Worm (Caenorhabditis elegans) whole organism, L1 larva: ENCODE results near the gene ttr-45.

ENCODE experiments used
- C04F5.9 ChIP-seq: sonication (generic microtip); optimal IDR thresholded peaks from 2 replicates; lab custom pipeline; 2016; ENCODE audit warnings: missing genetic modification characterization, missing compliant biosample characterization
- Y116A8C.19 ChIP-seq: sonication (generic microtip); optimal IDR thresholded peaks from 2 replicates; lab custom pipeline; 2016; ENCODE audit warnings: missing compliant biosample characterization, missing genetic modification characterization, borderline replicate concordance
- aha-1 ChIP-seq: fragments of 150-350 bp; optimal IDR thresholded peaks from 2 replicates; lab custom pipeline; 2014; ENCODE audit warnings: missing biosample characterization, missing genetic modification characterization
- alr-1 ChIP-seq: fragments of 200-800 bp; sonication (Bioruptor generic); optimal IDR thresholded peaks from 2 replicates; lab custom pipeline; 2018; ENCODE audit warnings: borderline replicate concordance, mild to moderate bottlenecking, missing genetic modification characterization, missing compliant biosample characterization
- aly-2 ChIP-seq: fragments of 150-350 bp; optimal IDR thresholded peaks from 2 replicates; lab custom pipeline; 2014; ENCODE audit warnings: missing biosample characterization, missing genetic modification characterization
- ceh-63 ChIP-seq: fragments of 200-800 bp; sonication (Bioruptor generic); optimal IDR thresholded peaks from 2 replicates; lab custom pipeline; 2018; ENCODE audit warnings: mild to moderate bottlenecking, missing genetic modification characterization, missing compliant biosample characterization
- ceh-88 ChIP-seq: fragments of 200-800 bp; sonication (Bioruptor generic); IDR thresholded peaks from 2 replicates; pipeline ENCODE4 v1.3.6; 2022; ENCODE audit warnings: missing genetic modification characterization, missing compliant biosample characterization
- ceh-90 ChIP-seq: sonication (generic microtip); optimal IDR thresholded peaks from 2 replicates; lab custom pipeline; 2016; ENCODE audit warnings: missing genetic modification characterization, missing compliant biosample characterization
- dpl-1 ChIP-seq, 3 experiments: fragments of 150-350 bp in 2 of 3; sonication (generic microtip) in 1 of 3; optimal IDR thresholded peaks; 2 replicates each; lab custom pipeline; 2014 to 2017; ENCODE audit warnings: missing biosample characterization in 3 of 3, missing genetic modification characterization in 3 of 3, missing genetic modification reagents in 3 of 3
- efl-1 ChIP-seq, 4 experiments: fragments of 150-350 bp; optimal IDR thresholded peaks in 3 of 4; peaks in 1 of 4; 1 replicate in 1 of 4; 2 replicates in 3 of 4; lab custom pipeline; 2014; ENCODE audit warnings: missing biosample characterization in 2 of 4, missing genetic modification characterization in 2 of 4, missing genetic modification reagents in 2 of 4
- egl-13 ChIP-seq: sonication (generic microtip); optimal IDR thresholded peaks from 2 replicates; lab custom pipeline; 2016; ENCODE audit warnings: missing genotype, missing genetic modification reagents, missing genetic modification characterization, missing compliant biosample characterization
- egl-27 ChIP-seq, 2 experiments: fragments of 150-350 bp in 1 of 2; sonication (generic microtip); optimal IDR thresholded peaks; 3 replicates each; lab custom pipeline; 2017 to 2018; ENCODE audit warnings: missing biosample characterization in 2 of 2, missing genetic modification characterization in 2 of 2, missing genetic modification reagents in 2 of 2
- elt-3 ChIP-seq, 6 experiments: fragments of 150-350 bp in 1 of 6; sonication (generic microtip); optimal IDR thresholded peaks; 2 replicates each; lab custom pipeline; 2017 to 2018; ENCODE audit warnings: missing biosample characterization in 6 of 6, missing genetic modification characterization in 6 of 6, inconsistent platforms in 1 of 6
- fkh-10 ChIP-seq: sonication (generic microtip); optimal IDR thresholded peaks from 2 replicates; lab custom pipeline; 2017; ENCODE audit warnings: missing biosample characterization, missing genetic modification reagents, missing genetic modification characterization
- fkh-4 ChIP-seq: sonication (generic microtip); optimal IDR thresholded peaks from 2 replicates; lab custom pipeline; 2016; ENCODE audit warnings: missing compliant biosample characterization, missing genetic modification characterization, borderline replicate concordance
- fkh-8 ChIP-seq: sonication (generic microtip); optimal IDR thresholded peaks from 2 replicates; lab custom pipeline; 2016; ENCODE audit warnings: mild to moderate bottlenecking, missing genetic modification characterization, missing compliant biosample characterization
- hlh-17 ChIP-seq: fragments of 200-800 bp; sonication (Bioruptor generic); optimal IDR thresholded peaks from 2 replicates; lab custom pipeline; 2018; ENCODE audit warnings: missing genetic modification characterization, mild to moderate bottlenecking, missing compliant biosample characterization, moderate library complexity, borderline replicate concordance
- hlh-4 ChIP-seq: sonication (generic microtip); optimal IDR thresholded peaks from 2 replicates; lab custom pipeline; 2016; ENCODE audit warnings: mild to moderate bottlenecking, missing genetic modification characterization, missing compliant biosample characterization
- hpl-2 ChIP-seq: fragments of 150-350 bp; optimal IDR thresholded peaks from 2 replicates; lab custom pipeline; 2014; ENCODE audit warnings: missing biosample characterization, missing genetic modification reagents, missing genetic modification characterization
- irx-1 ChIP-seq: sonication (generic microtip); optimal IDR thresholded peaks from 2 replicates; lab custom pipeline; 2016; ENCODE audit warnings: missing genetic modification characterization, missing compliant biosample characterization
- jun-1 ChIP-seq: fragments of 150-350 bp; optimal IDR thresholded peaks from 2 replicates; lab custom pipeline; 2014; ENCODE audit warnings: missing biosample characterization, missing genetic modification reagents, missing genetic modification characterization
- lin-13 ChIP-seq: fragments of 150-350 bp; optimal IDR thresholded peaks from 2 replicates; lab custom pipeline; 2014; ENCODE audit warnings: missing biosample characterization, missing genetic modification reagents, missing genetic modification characterization
- lin-15B ChIP-seq: fragments of 150-350 bp; sonication (generic microtip); optimal IDR thresholded peaks from 3 replicates; lab custom pipeline; 2014; ENCODE audit warnings: missing biosample characterization, missing genetic modification characterization
- lin-35 ChIP-seq, 2 experiments: fragments of 150-350 bp; optimal IDR thresholded peaks; 2 replicates each; lab custom pipeline; 2014; ENCODE audit warnings: missing biosample characterization in 2 of 2, missing genetic modification characterization in 2 of 2, missing genetic modification reagents in 2 of 2
- lir-3 ChIP-seq: sonication (generic microtip); optimal IDR thresholded peaks from 2 replicates; lab custom pipeline; 2016; ENCODE audit warnings: mild to moderate bottlenecking, missing genetic modification characterization, moderate library complexity, missing compliant biosample characterization; ENCODE audit not compliant: poor library complexity
- lsy-2 ChIP-seq, 2 experiments: fragments of 150-350 bp; optimal IDR thresholded peaks; 2 replicates each; lab custom pipeline; 2014; ENCODE audit warnings: missing biosample characterization in 2 of 2, missing genetic modification characterization in 2 of 2
- mep-1 ChIP-seq: fragments of 150-350 bp; optimal IDR thresholded peaks from 2 replicates; lab custom pipeline; 2014; ENCODE audit warnings: missing biosample characterization, missing genetic modification characterization
- nhr-11 ChIP-seq: fragments of 150-350 bp; optimal IDR thresholded peaks from 2 replicates; lab custom pipeline; 2014; ENCODE audit warnings: missing biosample characterization, missing genetic modification characterization
- nhr-20 ChIP-seq: sonication (generic microtip); optimal IDR thresholded peaks from 2 replicates; lab custom pipeline; 2016; ENCODE audit warnings: mild to moderate bottlenecking, missing genetic modification characterization, missing compliant biosample characterization
- nhr-28 ChIP-seq: fragments of 150-350 bp; optimal IDR thresholded peaks from 2 replicates; lab custom pipeline; 2014; ENCODE audit warnings: missing biosample characterization, missing genetic modification characterization
- nhr-47 ChIP-seq: sonication (generic microtip); optimal IDR thresholded peaks from 2 replicates; lab custom pipeline; 2016; ENCODE audit warnings: mild to moderate bottlenecking, missing genetic modification characterization, moderate library complexity, missing compliant biosample characterization
- nhr-71 ChIP-seq: sonication (generic microtip); optimal IDR thresholded peaks from 2 replicates; lab custom pipeline; 2016; ENCODE audit warnings: mild to moderate bottlenecking, missing genetic modification characterization, moderate library complexity, missing compliant biosample characterization
- nhr-84 ChIP-seq: sonication (generic microtip); optimal IDR thresholded peaks from 2 replicates; lab custom pipeline; 2017; ENCODE audit warnings: missing biosample characterization, missing genetic modification characterization
- nhr-85 ChIP-seq: sonication (generic microtip); peaks from one replicate; lab custom pipeline; 2016; ENCODE audit warnings: missing genetic modification characterization, inconsistent platforms, missing compliant biosample characterization
- nhr-90 ChIP-seq: sonication (generic microtip); optimal IDR thresholded peaks from 2 replicates; lab custom pipeline; 2016; ENCODE audit warnings: mild to moderate bottlenecking, missing genetic modification characterization, missing compliant biosample characterization; ENCODE audit not compliant: poor library complexity
- pax-3 ChIP-seq: fragments of 200-800 bp; sonication (Bioruptor generic); optimal IDR thresholded peaks from 2 replicates; lab custom pipeline; 2018; ENCODE audit warnings: mild to moderate bottlenecking, missing genetic modification characterization, moderate library complexity, missing compliant biosample characterization
- pqm-1 ChIP-seq: sonication (generic microtip); optimal IDR thresholded peaks from 3 replicates; lab custom pipeline; 2017; ENCODE audit warnings: missing biosample characterization, missing genetic modification characterization
- rnt-1 ChIP-seq: sonication (generic microtip); optimal IDR thresholded peaks from 2 replicates; lab custom pipeline; 2016; ENCODE audit warnings: mild to moderate bottlenecking, missing genetic modification characterization, moderate library complexity, missing compliant biosample characterization
- skn-1 ChIP-seq: fragments of 150-350 bp; optimal IDR thresholded peaks from 2 replicates; lab custom pipeline; 2014; ENCODE audit warnings: missing biosample characterization, missing genetic modification characterization
- snpc-4 ChIP-seq: fragments of 150-350 bp; optimal IDR thresholded peaks from 2 replicates; lab custom pipeline; 2014; ENCODE audit warnings: missing biosample characterization, missing genetic modification characterization
- sptf-1 ChIP-seq: fragments of 150-350 bp; optimal IDR thresholded peaks from 2 replicates; lab custom pipeline; 2014; ENCODE audit warnings: missing biosample characterization, missing genetic modification characterization
- tbx-2 ChIP-seq: sonication (generic microtip); optimal IDR thresholded peaks from 2 replicates; lab custom pipeline; 2016; ENCODE audit warnings: missing genetic modification characterization, missing compliant biosample characterization
- tlp-1 ChIP-seq: fragments of 150-350 bp; optimal IDR thresholded peaks from 2 replicates; lab custom pipeline; 2014; ENCODE audit warnings: missing biosample characterization, missing genetic modification characterization
- unc-62 ChIP-seq: fragments of 150-350 bp; optimal IDR thresholded peaks from 2 replicates; lab custom pipeline; 2014; ENCODE audit warnings: missing biosample characterization, missing genetic modification reagents, missing genetic modification characterization
- xbp-1 ChIP-seq: sonication (generic microtip); optimal IDR thresholded peaks from 2 replicates; lab custom pipeline; 2016; ENCODE audit warnings: missing genetic modification characterization, missing compliant biosample characterization
- zip-4 ChIP-seq: fragments of 200-800 bp; sonication (Bioruptor generic); optimal IDR thresholded peaks from 2 replicates; lab custom pipeline; 2018; ENCODE audit warnings: mild to moderate bottlenecking, missing genetic modification characterization, moderate library complexity, missing compliant biosample characterization
- ztf-11 ChIP-seq, 2 experiments: sonication (generic microtip); optimal IDR thresholded peaks; 2 replicates each; lab custom pipeline; 2016 to 2017; ENCODE audit warnings: missing genetic modification characterization in 2 of 2, missing biosample characterization in 1 of 2, missing compliant biosample characterization in 1 of 2
- ztf-4 ChIP-seq: fragments of 150-350 bp; optimal IDR thresholded peaks from 2 replicates; lab custom pipeline; 2014; ENCODE audit warnings: missing biosample characterization, missing genetic modification characterization

ttr-45 gene

ce11 chrIV:13289321-13289720 lies 35.3 kb downstream of the ttr-45 start, which contains the start of gene Y67H2A.10:
Gene Y67H2A.10, minus strand, starts transcription at chrIV:13289504.
- TF ChIP-seq efl-1 (optimal IDR thresholded peaks at IDR 0.05; lab: Kevin White, UChicago) = peak; percentile 23 to 32
- TF ChIP-seq efl-1 (GFP tag; optimal IDR thresholded peaks at IDR 0.05 in 1 of 2; lab: Kevin White, UChicago) = peak in 1 of 2 experiments; percentile 52
- TF ChIP-seq mep-1 (tag; lab: Kevin White, UChicago) = peak; percentile 49
- TF ChIP-seq dpl-1 (GFP tag; optimal IDR thresholded peaks at IDR 0.05; lab: Kevin White, UChicago) = peak in 2 of 3 experiments; percentile 32 to 47
- TF ChIP-seq rnt-1 = peak; percentile 72
- peak; percentile 19 to 23 for TF ChIP-seq lin-35 (GFP tag; optimal IDR thresholded peaks at IDR 0.05; lab: Kevin White, UChicago)
- TF ChIP-seq fkh-4 (tag; lab: Kevin White, UChicago) = no peak
- TF ChIP-seq jun-1 (tag; lab: Kevin White, UChicago) = no peak
- TF ChIP-seq skn-1 (tag; lab: Kevin White, UChicago) = peak; percentile 6
- no peak for TF ChIP-seq xbp-1 (tag; lab: Kevin White, UChicago)
- peak; percentile 44 for TF ChIP-seq ceh-90
- TF ChIP-seq tbx-2 (tag; lab: Kevin White, UChicago) = peak; percentile 16
- no peak for TF ChIP-seq hlh-17
- TF ChIP-seq irx-1 = peak; percentile 21
- TF ChIP-seq lin-15B = peak; percentile 24
- peak; percentile 49 for TF ChIP-seq lir-3 (tag; lab: Kevin White, UChicago)
- TF ChIP-seq nhr-20 (tag; lab: Kevin White, UChicago) = no peak
- no peak for TF ChIP-seq snpc-4 (tag; lab: Kevin White, UChicago)
- peak; percentile 19 for TF ChIP-seq nhr-85 (tag; lab: Kevin White, UChicago)
- TF ChIP-seq ztf-11 (tag; optimal IDR thresholded peaks at IDR 0.05; lab: Kevin White, UChicago) = peak in 1 of 2 experiments; percentile 14
- peak; percentile 7 to 52 for TF ChIP-seq lsy-2 (tag; optimal IDR thresholded peaks at IDR 0.05; lab: Kevin White, UChicago)

ce11 chrIV:13290239-13290638 lies 36.2 kb downstream of the ttr-45 start:
- TF ChIP-seq nhr-84 (tag; lab: Kevin White, UChicago) (no peak), nhr-85 (tag; lab: Kevin White, UChicago) (no peak), pax-3 (no peak), nhr-90 (tag; lab: Kevin White, UChicago) (no peak), ceh-88 (GFP tag; lab: Robert Waterston, UW) (no peak), nhr-28 (no peak), pqm-1 (tag; lab: Kevin White, UChicago) (no peak), fkh-10 (GFP tag; lab: Kevin White, UChicago) (no peak), hlh-4 (tag; lab: Kevin White, UChicago) (no peak), lin-35 (GFP tag; optimal IDR thresholded peaks at IDR 0.05; lab: Kevin White, UChicago) (no peak), ceh-90 (no peak), tlp-1 (no peak), C04F5.9 (no peak), aha-1 (tag; lab: Kevin White, UChicago) (no peak), Y116A8C.19 (tag; lab: Kevin White, UChicago) (no peak), ztf-11 (tag; optimal IDR thresholded peaks at IDR 0.05; lab: Kevin White, UChicago) (no peak), egl-27 (tag; optimal IDR thresholded peaks at IDR 0.05; lab: Kevin White, UChicago) (no peak)

ce11 chrIV:13297746-13298145 lies 43.7 kb downstream of the ttr-45 start, which contains the start of the genes Y67H2A.2 and micu-1:
Gene Y67H2A.2, minus strand, starts transcription at chrIV:13297819.
Gene micu-1, plus strand, starts transcription at chrIV:13297926.
- peak; percentile 37 for TF ChIP-seq pax-3
- peak; percentile 82 for TF ChIP-seq tbx-2 (tag; lab: Kevin White, UChicago)
- no peak for TF ChIP-seq unc-62
- TF ChIP-seq nhr-11 (tag; lab: Kevin White, UChicago) = no peak
- peak; percentile 62 for TF ChIP-seq skn-1 (tag; lab: Kevin White, UChicago)
- peak; percentile 54 for TF ChIP-seq zip-4 (GFP tag; lab: Kevin White, UChicago)
- TF ChIP-seq ztf-4 (tag; lab: Kevin White, UChicago) = no peak
- TF ChIP-seq elt-3 (tag; optimal IDR thresholded peaks at IDR 0.05; lab: Kevin White, UChicago) = peak in 1 of 6 experiments; percentile 50
- TF ChIP-seq lin-13 (GFP tag; lab: Kevin White, UChicago) = peak; percentile 74
- peak; percentile 83 for TF ChIP-seq fkh-8
- peak in 1 of 2 experiments; percentile 60 for TF ChIP-seq ztf-11 (tag; optimal IDR thresholded peaks at IDR 0.05; lab: Kevin White, UChicago)
- peak; percentile 36 for TF ChIP-seq ceh-63 (GFP tag; lab: Kevin White, UChicago)
- peak; percentile 60 for TF ChIP-seq egl-13 (tag; lab: Kevin White, UChicago)
- no peak for TF ChIP-seq sptf-1
- no peak for TF ChIP-seq alr-1 (tag; lab: Kevin White, UChicago)
- TF ChIP-seq aly-2 (tag; lab: Kevin White, UChicago) = peak; percentile 41
- TF ChIP-seq nhr-71 (tag; lab: Kevin White, UChicago) = peak; percentile 90
- no peak for TF ChIP-seq fkh-4 (tag; lab: Kevin White, UChicago)
- peak; percentile 50 for TF ChIP-seq lir-3 (tag; lab: Kevin White, UChicago)
- peak; percentile 18 for TF ChIP-seq hpl-2 (GFP tag; lab: Kevin White, UChicago)
- peak; percentile 92 for TF ChIP-seq nhr-47 (tag; lab: Kevin White, UChicago)
- TF ChIP-seq snpc-4 (tag; lab: Kevin White, UChicago) = peak; percentile 69
- TF ChIP-seq dpl-1 (GFP tag; optimal IDR thresholded peaks at IDR 0.05; lab: Kevin White, UChicago) = peak; percentile 62 to 78 (median 77)
